Worm (Caenorhabditis elegans): Measurements from ENCODE around the gene aexr-2.
A peak's percentile ranks its signal among the peaks of the same experiment; 100 is the strongest.

aexr-2 gene

DNA sequence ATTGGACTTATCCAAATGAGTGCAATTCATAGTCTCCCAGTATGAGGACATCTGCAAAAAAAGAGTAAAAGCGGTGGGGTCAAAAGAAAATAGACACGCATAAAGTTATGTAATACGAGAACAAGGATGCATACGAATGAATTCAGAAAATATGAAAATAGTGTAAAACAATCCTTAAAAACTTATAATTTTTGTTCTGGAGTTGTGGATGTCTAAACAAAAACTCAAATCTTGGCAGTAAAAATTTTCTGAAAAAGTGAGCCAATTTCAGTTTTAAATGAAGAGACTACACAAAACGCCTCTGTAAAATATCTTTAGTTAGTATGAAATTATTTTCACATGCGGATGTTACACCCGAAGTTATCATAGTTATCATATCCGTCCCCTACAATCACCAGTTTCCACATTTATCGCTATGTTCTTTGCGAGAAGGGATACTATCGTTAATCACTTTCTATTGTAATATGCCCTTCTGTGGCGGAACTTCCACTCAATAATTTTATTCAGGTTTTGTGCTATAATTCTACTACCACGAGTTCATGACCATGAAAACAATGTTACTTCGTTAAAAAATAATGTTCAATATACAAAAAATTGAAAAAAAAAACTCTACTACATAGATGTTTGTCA is 9.3 kb upstream of the aexr-2 start, which contains the start of gene nhr-120:
Gene nhr-120, minus strand, starts transcription at position 51 of the 630 bp plus-strand sequence.
- TF ChIP-seq klf-2 (GFP tag; conservative IDR thresholded peaks at IDR 0.05): no peak
- TF ChIP-seq ztf-23 (GFP tag; IDR thresholded peaks at IDR 0.05): no peak
- no peak for TF ChIP-seq flt-1 (GFP tag; IDR thresholded peaks at IDR 0.05)
- TF ChIP-seq ref-1 (GFP tag; conservative IDR thresholded peaks at IDR 0.05): no peak
- no peak for TF ChIP-seq cog-1 (tag; optimal IDR thresholded peaks at IDR 0.05)
- TF ChIP-seq tab-1 (GFP tag; IDR thresholded peaks at IDR 0.05): no peak
- no peak for TF ChIP-seq med-1 (GFP tag; optimal IDR thresholded peaks at IDR 0.05; ENCODE audit: insufficient read depth)
- TF ChIP-seq T22C8.4 (GFP tag; IDR thresholded peaks at IDR 0.05): no peak
- no peak for TF ChIP-seq ztf-29 (GFP tag; IDR thresholded peaks at IDR 0.05)

DNA sequence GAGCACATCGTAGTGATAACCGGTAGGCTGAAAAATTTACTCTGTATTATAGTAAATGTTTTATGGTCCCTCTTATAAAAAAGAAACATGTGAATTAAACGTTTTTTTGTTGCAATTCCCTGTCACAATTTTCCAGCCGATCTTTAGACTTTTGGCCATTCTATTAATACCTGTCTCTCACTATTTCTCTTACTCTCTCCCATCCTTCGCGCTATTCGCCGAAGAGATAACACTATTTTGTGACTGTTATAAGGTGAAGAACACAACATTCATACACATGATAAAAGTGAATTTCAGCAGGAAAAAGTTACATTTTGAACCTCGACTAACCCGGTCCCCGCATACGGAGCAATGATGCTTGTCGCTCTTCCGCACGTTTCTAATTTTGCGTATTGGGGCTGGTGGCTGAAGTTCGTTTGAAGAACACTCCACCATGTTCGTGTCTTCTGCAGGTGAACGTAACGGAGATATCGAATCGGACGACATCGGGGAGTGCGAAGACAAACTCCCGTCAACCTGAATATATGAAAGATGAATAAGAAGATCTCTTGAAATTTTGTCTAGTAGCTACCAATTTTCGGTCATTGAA is 7.7 kb upstream of the aexr-2 start:
- TF ChIP-seq ztf-23 (GFP tag; IDR thresholded peaks at IDR 0.05) (no peak), klf-2 (GFP tag; conservative IDR thresholded peaks at IDR 0.05) (no peak), tab-1 (GFP tag; IDR thresholded peaks at IDR 0.05) (no peak), T22C8.4 (GFP tag; IDR thresholded peaks at IDR 0.05) (no peak), med-1 (GFP tag; optimal IDR thresholded peaks at IDR 0.05; ENCODE audit: insufficient read depth) (no peak), cog-1 (tag; optimal IDR thresholded peaks at IDR 0.05) (no peak), flt-1 (GFP tag; IDR thresholded peaks at IDR 0.05) (no peak)

DNA sequence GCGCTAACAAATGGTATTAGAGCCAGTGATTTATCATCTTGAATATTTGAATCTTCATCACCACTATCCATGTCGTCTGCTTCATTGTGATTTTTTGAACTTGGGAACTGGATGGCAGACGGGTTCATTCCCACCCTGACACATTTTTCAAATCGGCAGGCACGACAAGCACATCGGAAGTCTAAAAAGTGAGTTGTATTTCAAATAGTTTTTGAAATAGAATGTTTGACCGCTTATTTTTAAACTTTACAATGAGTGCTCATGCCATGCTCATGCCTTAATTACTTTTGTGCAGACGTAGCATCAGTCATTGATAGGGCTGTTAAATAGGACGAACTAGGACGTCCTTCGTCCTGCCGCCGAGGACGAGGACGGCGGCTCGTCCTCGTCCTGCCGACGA is 6.6 kb upstream of the aexr-2 start:
- TF ChIP-seq klf-2 (GFP tag; conservative IDR thresholded peaks at IDR 0.05) (no peak), T22C8.4 (GFP tag; IDR thresholded peaks at IDR 0.05) (no peak), ztf-29 (GFP tag; IDR thresholded peaks at IDR 0.05) (no peak), cog-1 (tag; optimal IDR thresholded peaks at IDR 0.05) (no peak), flt-1 (GFP tag; IDR thresholded peaks at IDR 0.05) (no peak), tab-1 (GFP tag; IDR thresholded peaks at IDR 0.05) (no peak), med-1 (GFP tag; optimal IDR thresholded peaks at IDR 0.05; ENCODE audit: insufficient read depth) (no peak), ref-1 (GFP tag; conservative IDR thresholded peaks at IDR 0.05) (no peak)

DNA sequence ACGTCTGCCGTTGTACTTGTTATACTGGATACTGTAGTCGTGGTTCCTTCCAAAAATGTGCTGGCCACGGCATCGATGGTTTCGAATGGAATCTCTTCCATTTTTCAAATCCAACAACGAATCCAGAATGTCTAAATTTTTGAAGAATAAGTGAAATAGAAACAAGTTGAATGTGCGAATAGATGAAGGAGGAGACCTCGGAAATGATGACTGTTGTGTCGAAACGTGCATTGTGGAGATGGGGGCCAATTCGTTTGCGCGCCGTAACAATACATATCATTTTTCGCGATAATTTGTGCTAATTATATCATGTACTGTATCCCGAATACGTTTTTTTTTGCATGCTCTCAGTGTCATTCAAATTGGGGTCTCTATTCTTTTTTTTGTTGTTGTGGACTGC is 3.8 kb upstream of the aexr-2 start, which contains the start of gene aexr-1:
Gene aexr-1, minus strand, starts transcription at position 101 of the 400 bp plus-strand sequence.
- TF ChIP-seq med-1 (GFP tag; optimal IDR thresholded peaks at IDR 0.05; ENCODE audit: insufficient read depth): no peak
- no peak for TF ChIP-seq flt-1 (GFP tag; IDR thresholded peaks at IDR 0.05)
- no peak for TF ChIP-seq ztf-23 (GFP tag; IDR thresholded peaks at IDR 0.05)

DNA sequence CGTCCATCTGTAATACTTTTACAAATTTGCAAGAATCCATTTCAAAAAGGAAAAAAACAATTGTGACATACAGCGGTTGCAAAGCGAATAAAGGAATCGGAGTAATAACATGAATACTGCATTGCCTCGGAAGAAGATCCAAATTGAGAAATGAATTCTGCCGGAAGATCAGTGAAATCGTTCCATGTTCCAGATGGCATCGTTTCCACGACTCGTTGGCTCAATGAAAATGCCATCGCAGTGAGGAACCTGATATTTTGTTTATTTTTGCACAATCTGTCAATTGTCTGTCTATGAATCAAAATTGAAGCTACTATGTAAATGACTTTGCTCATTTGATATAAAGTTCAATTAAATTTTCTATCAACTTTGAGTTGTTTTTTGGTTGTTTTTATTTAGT is 692 bp downstream of the aexr-2 start:
- no peak for TF ChIP-seq ref-1 (GFP tag; conservative IDR thresholded peaks at IDR 0.05)
- TF ChIP-seq flt-1 (GFP tag; IDR thresholded peaks at IDR 0.05): no peak
- no peak for TF ChIP-seq ztf-23 (GFP tag; IDR thresholded peaks at IDR 0.05)
- no peak for TF ChIP-seq ztf-29 (GFP tag; IDR thresholded peaks at IDR 0.05)
- TF ChIP-seq tab-1 (GFP tag; IDR thresholded peaks at IDR 0.05): no peak
- no peak for TF ChIP-seq klf-2 (GFP tag; conservative IDR thresholded peaks at IDR 0.05)
- TF ChIP-seq T22C8.4 (GFP tag; IDR thresholded peaks at IDR 0.05): no peak
- TF ChIP-seq cog-1 (tag; optimal IDR thresholded peaks at IDR 0.05): no peak
- TF ChIP-seq med-1 (GFP tag; optimal IDR thresholded peaks at IDR 0.05; ENCODE audit: insufficient read depth): no peak

DNA sequence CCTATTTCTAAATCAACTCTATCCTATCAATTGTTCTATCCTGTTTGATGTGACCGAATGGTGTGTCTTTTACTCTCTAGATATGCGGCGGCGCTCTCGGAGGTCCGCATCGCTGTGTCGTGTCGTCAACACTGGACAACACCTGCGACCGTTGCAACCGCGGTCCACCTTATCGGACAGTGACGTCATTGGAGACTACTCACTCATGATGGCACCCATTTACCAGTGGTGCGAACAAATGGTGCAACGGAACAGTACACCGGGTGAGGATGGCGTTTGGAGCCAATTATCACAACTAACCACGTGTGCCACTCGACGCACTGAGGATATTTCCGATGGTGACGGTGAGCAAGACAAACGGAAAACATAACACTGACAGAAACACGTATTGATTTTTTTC is 6.1 kb downstream of the aexr-2 start:
- TF ChIP-seq ztf-23 (GFP tag; IDR thresholded peaks at IDR 0.05): no peak
- TF ChIP-seq T22C8.4 (GFP tag; IDR thresholded peaks at IDR 0.05): no peak
- no peak for TF ChIP-seq flt-1 (GFP tag; IDR thresholded peaks at IDR 0.05)
- no peak for TF ChIP-seq ztf-29 (GFP tag; IDR thresholded peaks at IDR 0.05)
- TF ChIP-seq tab-1 (GFP tag; IDR thresholded peaks at IDR 0.05): no peak

DNA sequence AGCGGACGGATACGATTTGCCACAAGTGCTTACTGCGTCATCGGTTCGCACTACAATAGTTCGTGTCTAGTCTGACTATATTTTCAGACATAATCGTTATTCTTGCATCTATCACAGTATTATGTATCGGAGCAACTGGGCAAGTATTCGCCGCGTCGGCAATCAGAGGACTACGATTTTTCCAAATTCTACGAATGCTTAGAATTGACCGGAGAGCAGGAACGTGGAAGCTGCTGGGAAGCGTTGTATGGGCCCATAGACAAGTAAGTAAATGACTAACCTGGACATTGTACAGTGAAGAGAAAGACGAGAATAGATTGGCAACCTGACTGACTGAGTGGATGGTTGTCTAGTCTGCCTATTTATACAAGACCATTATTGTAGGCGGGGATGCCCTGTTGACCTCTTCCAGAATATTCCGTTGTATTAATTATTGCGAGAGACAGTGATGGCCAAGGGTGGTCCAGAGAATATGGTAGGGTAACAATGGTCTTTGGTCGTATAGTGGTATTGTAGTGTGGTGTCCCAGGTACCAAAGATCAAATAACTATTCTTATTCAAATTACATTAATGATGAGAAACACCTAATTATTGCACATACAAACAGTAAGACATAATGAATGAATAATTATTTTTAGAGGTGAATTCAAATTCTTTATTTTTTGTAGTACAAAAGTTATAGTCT is 8.6 kb downstream of the aexr-2 start, which contains the start of gene clec-266:
Gene clec-266, minus strand, starts transcription at position 364 of the 685 bp plus-strand sequence.
- TF ChIP-seq flt-1 (GFP tag; IDR thresholded peaks at IDR 0.05): 0 out of 2 replicates have a peak, but pooled peaks have one; percentile 23
- TF ChIP-seq ref-1 (GFP tag; conservative IDR thresholded peaks at IDR 0.05): no peak

DNA sequence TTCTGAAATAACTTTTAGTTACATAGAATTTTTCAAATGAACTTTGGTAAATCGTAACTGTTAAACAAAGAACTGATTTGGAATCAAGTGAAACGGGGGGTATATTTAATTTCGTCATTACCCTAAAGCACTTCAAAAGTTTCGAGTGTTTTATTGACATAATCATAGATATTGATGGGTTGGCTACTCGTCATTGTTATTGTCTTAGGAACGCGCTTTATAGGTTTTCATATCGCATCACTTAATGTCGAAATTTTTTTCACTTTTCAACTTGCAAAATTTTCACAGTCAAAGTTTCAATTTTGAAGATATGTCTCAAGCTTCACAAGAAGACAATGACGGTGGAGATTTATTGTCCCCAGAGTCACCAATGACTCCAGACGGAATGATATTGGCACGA is 12.6 kb downstream of the aexr-2 start, which contains the start of gene kqt-1:
Gene kqt-1, plus strand, starts transcription at position 301 of the 400 bp plus-strand sequence.
- TF ChIP-seq klf-2 (GFP tag; conservative IDR thresholded peaks at IDR 0.05) (no peak), ref-1 (GFP tag; conservative IDR thresholded peaks at IDR 0.05) (no peak), ztf-29 (GFP tag; IDR thresholded peaks at IDR 0.05) (no peak), tab-1 (GFP tag; IDR thresholded peaks at IDR 0.05) (no peak), ztf-23 (GFP tag; IDR thresholded peaks at IDR 0.05) (no peak), cog-1 (tag; optimal IDR thresholded peaks at IDR 0.05) (no peak), flt-1 (GFP tag; IDR thresholded peaks at IDR 0.05) (no peak), T22C8.4 (GFP tag; IDR thresholded peaks at IDR 0.05) (no peak), med-1 (GFP tag; optimal IDR thresholded peaks at IDR 0.05; ENCODE audit: insufficient read depth) (no peak)

DNA sequence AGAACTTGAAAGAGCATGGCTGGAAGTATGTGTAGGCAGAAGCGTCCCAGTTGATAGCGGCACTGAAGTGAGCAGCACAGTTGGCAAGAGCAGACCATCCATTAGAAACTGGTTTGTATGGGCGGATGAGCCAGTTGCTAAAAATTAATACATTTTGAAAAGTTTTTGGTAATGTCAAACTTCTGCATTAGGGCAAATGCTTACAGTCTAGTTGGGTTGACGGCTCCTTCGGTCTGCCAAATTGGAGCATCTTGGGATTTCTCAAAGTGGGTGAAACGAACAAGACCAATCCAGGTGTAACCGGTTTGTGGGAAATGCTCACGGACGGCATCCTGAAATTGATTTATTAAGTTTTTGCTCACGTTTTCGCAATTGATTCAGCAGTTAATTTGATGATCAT is 13.7 kb downstream of the aexr-2 start:
- TF ChIP-seq ztf-29 (GFP tag; IDR thresholded peaks at IDR 0.05) (no peak), med-1 (GFP tag; optimal IDR thresholded peaks at IDR 0.05; ENCODE audit: insufficient read depth) (no peak), T22C8.4 (GFP tag; IDR thresholded peaks at IDR 0.05) (no peak), tab-1 (GFP tag; IDR thresholded peaks at IDR 0.05) (no peak), klf-2 (GFP tag; conservative IDR thresholded peaks at IDR 0.05) (no peak), flt-1 (GFP tag; IDR thresholded peaks at IDR 0.05) (no peak), ref-1 (GFP tag; conservative IDR thresholded peaks at IDR 0.05) (no peak), ztf-23 (GFP tag; IDR thresholded peaks at IDR 0.05) (no peak), cog-1 (tag; optimal IDR thresholded peaks at IDR 0.05) (no peak)
